Fruit fly (Drosophila melanogaster) whole organism: ENCODE measurements around the gene Ube3a.

Source experiments
- CG8478 ChIP-seq: fragments of >200 bp; optimal IDR thresholded peaks from 2 replicates; lab custom pipeline; 2018; ENCODE audit warnings: inconsistent platforms
- Dll ChIP-seq: fragments of >200 bp; optimal IDR thresholded peaks from 2 replicates; lab custom pipeline; 2017
- EcR ChIP-seq, 2 experiments: fragments of >200 bp; optimal IDR thresholded peaks; 2 replicates each; lab custom pipeline; 2017; ENCODE audit warnings: missing biosample characterization in 2 of 2, missing genetic modification characterization in 2 of 2, missing genetic modification reagents in 2 of 2
- pan ChIP-seq: fragments of >200 bp; optimal IDR thresholded peaks from 2 replicates; lab custom pipeline; 2017
- psq ChIP-seq: fragments of >200 bp; optimal IDR thresholded peaks from 2 replicates; lab custom pipeline; 2017
- usp ChIP-seq: fragments of >200 bp; optimal IDR thresholded peaks from 2 replicates; lab custom pipeline; 2017; ENCODE audit warnings: missing biosample characterization, missing genetic modification characterization, mixed read lengths

DNA sequence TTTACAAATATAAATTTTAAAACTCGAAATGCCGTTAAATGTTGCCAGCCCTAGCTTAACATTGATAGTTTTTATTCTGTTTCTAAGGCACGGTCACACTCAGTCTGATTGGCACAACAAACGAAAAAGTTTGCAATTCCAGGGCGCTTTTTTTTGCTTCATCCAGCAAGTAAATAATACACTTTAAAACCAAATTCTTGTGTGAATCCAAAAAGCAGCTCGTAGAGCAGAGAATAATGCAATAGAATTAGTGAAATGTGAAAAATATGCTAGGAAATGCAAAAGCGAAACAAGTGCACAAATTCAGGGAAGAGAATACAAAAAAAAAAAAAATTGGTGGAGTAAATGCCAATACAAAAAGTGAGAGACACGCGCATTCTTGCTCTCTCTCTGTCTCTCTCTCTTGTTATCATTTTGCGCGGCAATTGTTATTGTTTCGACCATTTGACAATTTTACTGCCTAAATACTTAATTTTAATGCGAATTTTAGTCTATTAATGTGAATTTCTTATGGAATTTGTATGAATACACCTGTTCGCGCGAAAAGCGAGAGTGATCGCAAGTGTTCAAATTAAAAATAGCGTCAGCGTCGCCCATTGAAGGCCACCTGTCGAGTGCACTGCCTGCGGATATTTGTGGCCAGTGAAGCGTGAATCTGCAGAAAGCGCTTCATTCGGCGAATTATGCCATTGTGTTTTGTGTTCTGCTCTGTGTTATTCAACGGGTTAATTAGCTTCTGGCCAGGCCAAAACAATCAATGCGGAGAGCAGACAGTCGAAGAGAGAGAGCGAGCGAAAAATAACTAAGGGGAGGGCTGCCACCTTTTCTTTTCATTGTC is 4.2 kb upstream of the Ube3a start, which contains the start of gene CG42671:
- TF ChIP-seq pan (lab: Kevin White, UChicago) (no peak), EcR (GFP tag; optimal IDR thresholded peaks at IDR 0.05; lab: Kevin White, UChicago) (no peak), psq (lab: Kevin White, UChicago) (no peak), CG8478 (no peak), usp (GFP tag; lab: Kevin White, UChicago) (no peak), Dll (lab: Kevin White, UChicago) (no peak)
